Worm (Caenorhabditis elegans) whole organism, L1 larva: Measurements from ENCODE around the gene fbxb-107.

Experiments used
- aly-2 ChIP-seq: fragments of 150-350 bp; optimal IDR thresholded peaks from 2 replicates; lab custom pipeline; 2014; ENCODE audit warnings: missing biosample characterization, missing genetic modification characterization
- ceh-63 ChIP-seq: fragments of 200-800 bp; sonication (Bioruptor generic); optimal IDR thresholded peaks from 2 replicates; lab custom pipeline; 2018; ENCODE audit warnings: mild to moderate bottlenecking, missing genetic modification characterization, missing compliant biosample characterization
- dpl-1 ChIP-seq, 3 experiments: fragments of 150-350 bp in 2 of 3; sonication (generic microtip) in 1 of 3; optimal IDR thresholded peaks; 2 replicates each; lab custom pipeline; 2014 to 2017; ENCODE audit warnings: missing biosample characterization in 3 of 3, missing genetic modification characterization in 3 of 3, missing genetic modification reagents in 3 of 3
- fkh-10 ChIP-seq: sonication (generic microtip); optimal IDR thresholded peaks from 2 replicates; lab custom pipeline; 2017; ENCODE audit warnings: missing biosample characterization, missing genetic modification reagents, missing genetic modification characterization
- nhr-28 ChIP-seq: fragments of 150-350 bp; optimal IDR thresholded peaks from 2 replicates; lab custom pipeline; 2014; ENCODE audit warnings: missing biosample characterization, missing genetic modification characterization
- nhr-76 ChIP-seq: sonication (generic microtip); optimal IDR thresholded peaks from 2 replicates; lab custom pipeline; 2017; ENCODE audit warnings: missing biosample characterization, missing genetic modification characterization
- rnt-1 ChIP-seq: sonication (generic microtip); optimal IDR thresholded peaks from 2 replicates; lab custom pipeline; 2016; ENCODE audit warnings: mild to moderate bottlenecking, missing genetic modification characterization, moderate library complexity, missing compliant biosample characterization
- skn-1 ChIP-seq: fragments of 150-350 bp; optimal IDR thresholded peaks from 2 replicates; lab custom pipeline; 2014; ENCODE audit warnings: missing biosample characterization, missing genetic modification characterization
- sup-37 ChIP-seq: fragments of 200-800 bp; sonication (Bioruptor generic); optimal IDR thresholded peaks from 2 replicates; lab custom pipeline; 2018; ENCODE audit warnings: mild to moderate bottlenecking, missing genetic modification characterization, missing compliant biosample characterization
- unc-62 ChIP-seq: fragments of 150-350 bp; optimal IDR thresholded peaks from 2 replicates; lab custom pipeline; 2014; ENCODE audit warnings: missing biosample characterization, missing genetic modification reagents, missing genetic modification characterization

ce11 chrII:2795413-2795812 is 36.8 kb downstream of the fbxb-107 start:
- TF ChIP-seq nhr-28 (tag; lab: Kevin White, UChicago) (no peak), aly-2 (tag; lab: Kevin White, UChicago) (no peak), nhr-76 (tag; lab: Kevin White, UChicago) (no peak), unc-62 (GFP tag; lab: Kevin White, UChicago) (no peak), dpl-1 (GFP tag; optimal IDR thresholded peaks at IDR 0.05; lab: Kevin White, UChicago) (no peak), sup-37 (GFP tag; lab: Kevin White, UChicago) (no peak), skn-1 (tag; lab: Kevin White, UChicago) (no peak), ceh-63 (no peak), fkh-10 (GFP tag; lab: Kevin White, UChicago) (no peak), rnt-1 (tag; lab: Kevin White, UChicago) (no peak)
